Fruit fly (Drosophila melanogaster): ENCODE results near the gene Nfs1.
A peak's percentile ranks its signal among the peaks of the same experiment; 100 is the strongest.

Nfs1 gene

dm6 chr2L:12010877-12011666, 11.6 kb downstream of the Nfs1 start (continued):
- no peak for TF ChIP-seq Dfd (GFP tag; optimal IDR thresholded peaks at IDR 0.05)
- TF ChIP-seq Pdp1 (GFP tag; optimal IDR thresholded peaks at IDR 0.05), result peak; percentile 48 to 77
- TF ChIP-seq zen (tag; optimal IDR thresholded peaks at IDR 0.05), result peak; percentile 92
- TF ChIP-seq CG6813 (GFP tag; optimal IDR thresholded peaks at IDR 0.05), result peak; percentile 86
- no peak for TF ChIP-seq CG31224 (GFP tag; IDR thresholded peaks at IDR 0.05)
- TF ChIP-seq CG11247 (GFP tag; IDR thresholded peaks at IDR 0.05), result no peak
- TF ChIP-seq da (GFP tag; optimal IDR thresholded peaks at IDR 0.05), result no peak
- TF ChIP-seq NFAT (GFP tag; IDR thresholded peaks at IDR 0.05), result no peak
- TF ChIP-seq Gsc (GFP tag; IDR thresholded peaks at IDR 0.05), result no peak
- TF ChIP-seq salm (tag; optimal IDR thresholded peaks at IDR 0.05), result peak; percentile 73
- peak; percentile 45 for TF ChIP-seq dm (GFP tag; optimal IDR thresholded peaks at IDR 0.05)
- TF ChIP-seq pb (GFP tag; optimal IDR thresholded peaks at IDR 0.05), result no peak
- peak; percentile 89 for TF ChIP-seq schlank (tag; optimal IDR thresholded peaks at IDR 0.05)
- no peak for TF ChIP-seq gfzf (GFP tag; optimal IDR thresholded peaks at IDR 0.05)
- TF ChIP-seq ara (GFP tag; IDR thresholded peaks at IDR 0.05), result no peak
- TF ChIP-seq BEAF-32 (GFP tag; optimal IDR thresholded peaks at IDR 0.05), result peak; percentile 20
- TF ChIP-seq Dip3 (GFP tag; optimal IDR thresholded peaks at IDR 0.05), result peak; percentile 78
- peak; percentile 16 for TF ChIP-seq CG13624 (GFP tag; optimal IDR thresholded peaks at IDR 0.05)
- peak; percentile 88 for TF ChIP-seq cwo (GFP tag; optimal IDR thresholded peaks at IDR 0.05)
- TF ChIP-seq pita (GFP tag; optimal IDR thresholded peaks at IDR 0.05), result no peak
- peak; percentile 42 for TF ChIP-seq nerfin-1 (tag; optimal IDR thresholded peaks at IDR 0.05)
- peak; percentile 97 for TF ChIP-seq sens (GFP tag)
- no peak for TF ChIP-seq B-H1 (GFP tag; IDR thresholded peaks at IDR 0.05)
- no peak for TF ChIP-seq dati (GFP tag; IDR thresholded peaks at IDR 0.05)
- no peak for TF ChIP-seq H2.0 (GFP tag; IDR thresholded peaks at IDR 0.05)
- TF ChIP-seq Dp (GFP tag; optimal IDR thresholded peaks at IDR 0.05), result no peak
- no peak for TF ChIP-seq bbx (GFP tag; IDR thresholded peaks at IDR 0.05; ENCODE audit: partially characterized antibody)
- TF ChIP-seq CG12769 (tag; optimal IDR thresholded peaks at IDR 0.05), result peak; percentile 94
- peak; percentile 27 for TF ChIP-seq run (tag; optimal IDR thresholded peaks at IDR 0.05)
- TF ChIP-seq vvl (GFP tag; IDR thresholded peaks at IDR 0.05), result no peak
- no peak for TF ChIP-seq cg (GFP tag; optimal IDR thresholded peaks at IDR 0.05)
- TF ChIP-seq exex (tag; optimal IDR thresholded peaks at IDR 0.05), result peak; percentile 96
- TF ChIP-seq CG12942 (GFP tag; optimal IDR thresholded peaks at IDR 0.05), result peak; percentile 86
- TF ChIP-seq CG13123 (GFP tag; optimal IDR thresholded peaks at IDR 0.05), result peak; percentile 85
- no peak for TF ChIP-seq E2f1 (GFP tag; IDR thresholded peaks at IDR 0.05)
- TF ChIP-seq Hr51 (GFP tag; optimal IDR thresholded peaks at IDR 0.05), result peak; percentile 71 to 92
- TF ChIP-seq CG12219 (GFP tag; optimal IDR thresholded peaks at IDR 0.05), result peak; percentile 91
- TF ChIP-seq Oaz (GFP tag; IDR thresholded peaks at IDR 0.05), result no peak
- peak; percentile 1 for TF ChIP-seq MESR4 (GFP tag; optimal IDR thresholded peaks at IDR 0.05)
- TF ChIP-seq Tbp (GFP tag; optimal IDR thresholded peaks at IDR 0.05), result no peak
- no peak for TF ChIP-seq HLH4C (GFP tag; IDR thresholded peaks at IDR 0.05; ENCODE audit: partially characterized antibody)
- no peak for TF ChIP-seq H15 (GFP tag; IDR thresholded peaks at IDR 0.05)
- no peak for TF ChIP-seq CG9215 (GFP tag; IDR thresholded peaks at IDR 0.05)
- TF ChIP-seq Awh (GFP tag; IDR thresholded peaks at IDR 0.05), result no peak
- no peak for TF ChIP-seq nerfin-2 (GFP tag; IDR thresholded peaks at IDR 0.05; ENCODE audit: partially characterized antibody)
- peak; percentile 61 for TF ChIP-seq Deaf1 (tag; optimal IDR thresholded peaks at IDR 0.05)
- no peak for TF ChIP-seq Dref (GFP tag; IDR thresholded peaks at IDR 0.05)
- TF ChIP-seq CG15514 (GFP tag; optimal IDR thresholded peaks at IDR 0.05), result peak; percentile 86
- TF ChIP-seq phol (tag; optimal IDR thresholded peaks at IDR 0.05), result peak; percentile 91

Data from whole organism, embryonic.